Worm (Caenorhabditis elegans): Measurements from ENCODE around the gene srt-11.

srt-11 gene

ce11 chrII:14841253-14841652, 35.5 kb downstream of the srt-11 start:
- TF ChIP-seq aha-1 (tag; optimal IDR thresholded peaks at IDR 0.05): no peak
- no peak for TF ChIP-seq snpc-4 (tag; optimal IDR thresholded peaks at IDR 0.05)
- TF ChIP-seq nhr-237 (tag; optimal IDR thresholded peaks at IDR 0.05): no peak
- no peak for TF ChIP-seq ceh-90 (tag; optimal IDR thresholded peaks at IDR 0.05)
- TF ChIP-seq lsy-2 (tag; optimal IDR thresholded peaks at IDR 0.05): peak in 1 of 2 experiments; percentile 43
- TF ChIP-seq nhr-20 (tag; optimal IDR thresholded peaks at IDR 0.05): peak; percentile 82
- no peak for TF ChIP-seq ceh-8 (GFP tag; optimal IDR thresholded peaks at IDR 0.05)
- TF ChIP-seq snu-23 (GFP tag; optimal IDR thresholded peaks at IDR 0.05): peak; percentile 24
- no peak for TF ChIP-seq blmp-1 (tag; optimal IDR thresholded peaks at IDR 0.05)
- no peak for TF ChIP-seq Y116A8C.19 (tag; optimal IDR thresholded peaks at IDR 0.05; ENCODE audit: borderline replicate concordance)
- TF ChIP-seq egl-13 (tag; optimal IDR thresholded peaks at IDR 0.05): no peak
- TF ChIP-seq sup-37 (GFP tag; optimal IDR thresholded peaks at IDR 0.05): no peak
- TF ChIP-seq unc-86 (tag; optimal IDR thresholded peaks at IDR 0.05): no peak
- no peak for TF ChIP-seq irx-1 (tag; optimal IDR thresholded peaks at IDR 0.05)
- no peak for TF ChIP-seq sox-4 (tag; optimal IDR thresholded peaks at IDR 0.05)
- TF ChIP-seq nhr-11 (tag; optimal IDR thresholded peaks at IDR 0.05): no peak
- TF ChIP-seq mab-9 (GFP tag; IDR thresholded peaks at IDR 0.05): no peak
- no peak for TF ChIP-seq aly-2 (tag; optimal IDR thresholded peaks at IDR 0.05)
- no peak for TF ChIP-seq elt-3 (tag; optimal IDR thresholded peaks at IDR 0.05)
- TF ChIP-seq lin-35 (GFP tag; optimal IDR thresholded peaks at IDR 0.05): peak in 1 of 2 experiments; percentile 51
- TF ChIP-seq hlh-17 (GFP tag; optimal IDR thresholded peaks at IDR 0.05; ENCODE audit: borderline replicate concordance): no peak

DNA sequence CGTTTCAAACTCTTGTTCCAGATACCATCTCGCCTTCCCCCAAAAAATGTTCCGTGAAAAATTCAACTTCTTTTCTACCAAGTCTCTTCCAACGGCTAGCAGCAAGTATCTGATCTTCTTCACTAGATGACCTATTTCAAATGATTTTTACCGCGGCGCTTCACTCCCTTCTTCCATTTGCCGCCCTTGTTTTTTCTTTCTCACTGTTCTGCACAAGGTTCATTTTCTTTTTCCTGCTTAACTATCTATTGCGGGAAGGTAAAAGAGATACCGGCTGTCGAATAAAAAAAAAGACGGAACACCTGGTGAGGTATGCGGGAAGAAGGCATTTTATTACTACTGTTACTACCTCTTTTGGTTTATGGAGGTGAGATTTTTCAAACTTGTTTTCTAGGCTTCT, 37.2 kb downstream of the srt-11 start, which contains the start of gene cdh-7:
Gene cdh-7 (plus strand): TSS at position 214 of the 400 bp plus-strand sequence.
- TF ChIP-seq blmp-1 (tag; optimal IDR thresholded peaks at IDR 0.05) (peak; percentile 84), fos-1 (tag; optimal IDR thresholded peaks at IDR 0.05) (no peak), tlp-1 (tag; optimal IDR thresholded peaks at IDR 0.05) (no peak), egl-27 (tag; optimal IDR thresholded peaks at IDR 0.05) (no peak)

ce11 chrII:14844253-14844652, 38.5 kb downstream of the srt-11 start:
- TF ChIP-seq nhr-77 (tag; optimal IDR thresholded peaks at IDR 0.05) (no peak), elt-3 (tag; optimal IDR thresholded peaks at IDR 0.05) (peak in 1 of 6 experiments; percentile 35), blmp-1 (tag; optimal IDR thresholded peaks at IDR 0.05) (peak; percentile 86)

DNA sequence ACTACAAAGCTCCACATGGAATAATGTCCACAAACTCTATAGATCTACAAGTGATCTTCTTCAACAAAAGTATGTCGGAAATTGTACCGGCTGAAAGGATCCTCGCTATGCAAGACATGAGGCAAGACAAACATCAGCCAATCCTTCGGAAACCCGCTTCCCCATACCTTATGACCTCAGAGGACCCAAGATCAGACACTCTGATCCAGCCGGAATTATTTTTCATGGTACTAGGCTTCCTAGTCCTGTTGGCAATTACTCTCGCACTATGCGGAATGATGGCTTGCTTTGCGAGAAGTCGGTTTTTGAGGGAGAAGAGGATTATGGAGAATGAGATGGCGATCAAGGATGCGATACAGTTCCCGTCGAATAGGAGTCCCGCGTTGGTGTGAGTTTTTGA, 44.1 kb downstream of the srt-11 start:
- TF ChIP-seq efl-1 (optimal IDR thresholded peaks at IDR 0.05) (no peak), efl-1 (GFP tag; optimal IDR thresholded peaks at IDR 0.05 in 1 of 2) (peak in 1 of 2 experiments; percentile 76), nhr-77 (tag; optimal IDR thresholded peaks at IDR 0.05) (no peak)

DNA sequence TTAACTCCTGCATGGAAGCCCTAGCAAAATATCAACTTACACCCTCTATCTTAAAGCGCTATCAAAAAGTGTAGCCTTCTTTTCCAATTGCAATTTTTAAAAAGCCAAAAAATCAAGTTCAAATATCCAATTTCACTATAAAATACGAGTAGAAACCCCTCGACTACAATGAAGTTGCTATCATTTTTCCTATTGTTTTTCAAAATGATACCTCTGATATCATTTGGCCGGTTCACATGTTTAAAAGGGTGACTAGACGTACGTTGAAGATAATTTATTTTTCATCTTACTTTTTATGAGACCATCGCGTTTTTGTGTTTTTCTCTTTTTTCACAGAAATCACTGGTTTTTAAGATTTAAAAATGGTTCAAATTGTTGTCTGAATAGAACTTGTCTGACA, 45.7 kb downstream of the srt-11 start, which contains the start of gene R05H10.1:
Gene R05H10.1 (plus strand): TSS at position 334 of the 400 bp plus-strand sequence.
- TF ChIP-seq pax-3 (tag; optimal IDR thresholded peaks at IDR 0.05): no peak
- TF ChIP-seq unc-130 (tag; optimal IDR thresholded peaks at IDR 0.05): no peak
- TF ChIP-seq elt-3 (tag; optimal IDR thresholded peaks at IDR 0.05): peak in 2 of 6 experiments; percentile 2 to 33
- TF ChIP-seq ztf-4 (tag; optimal IDR thresholded peaks at IDR 0.05): no peak
- TF ChIP-seq irx-1 (tag; optimal IDR thresholded peaks at IDR 0.05): no peak
- no peak for TF ChIP-seq dpl-1 (GFP tag; optimal IDR thresholded peaks at IDR 0.05)
- TF ChIP-seq egl-27 (tag; optimal IDR thresholded peaks at IDR 0.05): no peak
- peak; percentile 79 for TF ChIP-seq nhr-20 (tag; optimal IDR thresholded peaks at IDR 0.05)
- TF ChIP-seq aly-2 (tag; optimal IDR thresholded peaks at IDR 0.05): no peak

ce11 chrII:14855229-14855628, 49.4 kb downstream of the srt-11 start, which contains the start of gene R05H10.7:
R05H10.7 (plus strand) TSS chrII:14855529.
- TF ChIP-seq efl-3 (GFP tag; optimal IDR thresholded peaks at IDR 0.05) (no peak), unc-130 (tag; optimal IDR thresholded peaks at IDR 0.05) (no peak), nhr-85 (tag) (peak; percentile 23), zip-4 (GFP tag; optimal IDR thresholded peaks at IDR 0.05) (no peak), nhr-237 (tag; optimal IDR thresholded peaks at IDR 0.05) (no peak), skn-1 (tag; optimal IDR thresholded peaks at IDR 0.05) (no peak), ztf-4 (tag; optimal IDR thresholded peaks at IDR 0.05) (no peak), lin-13 (GFP tag; optimal IDR thresholded peaks at IDR 0.05) (no peak), rnt-1 (tag; optimal IDR thresholded peaks at IDR 0.05) (no peak)
